Fruit fly (Drosophila melanogaster): ENCODE measurements around the gene CG14551.

CG14551 gene

DNA sequence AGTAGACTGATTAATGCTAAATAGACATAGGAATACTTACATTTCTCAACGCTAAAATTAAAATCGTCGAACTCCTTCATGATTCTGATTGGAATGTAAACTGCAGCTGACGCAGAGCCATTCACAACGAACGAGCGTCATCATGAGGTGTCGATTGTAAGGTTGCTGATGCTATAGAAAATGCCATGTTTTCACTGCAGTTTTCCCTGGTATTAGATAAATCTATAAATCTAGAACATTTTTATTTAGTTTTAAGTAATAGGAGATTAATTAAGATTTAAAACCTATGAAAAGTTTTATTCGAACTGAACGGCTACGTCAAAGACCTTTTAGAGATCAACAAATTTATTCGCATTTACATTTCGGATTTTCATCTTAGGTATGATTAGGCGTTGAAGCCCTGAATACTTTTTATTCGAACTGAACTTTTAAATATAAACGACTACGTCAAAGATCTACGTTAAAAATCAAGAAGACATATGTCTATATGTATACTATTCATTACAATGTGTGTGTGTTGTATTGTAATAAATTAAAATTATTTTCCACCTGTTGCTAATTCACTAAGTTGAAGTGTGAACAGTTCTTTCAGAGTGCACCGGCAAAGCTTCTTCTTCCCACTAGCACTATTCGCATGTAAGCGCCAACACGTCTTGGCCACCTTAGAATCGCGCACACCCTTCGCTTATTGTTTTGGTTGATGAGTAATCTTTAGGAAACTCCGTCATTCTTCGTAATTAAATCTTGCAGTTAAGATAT, 10.5 kb downstream of the CG14551 start, which contains the start of the genes Exo84 and Vps2 (continued):
- TF ChIP-seq CG31224 (GFP tag; IDR thresholded peaks at IDR 0.05) (peak; percentile 29; the same call in 1 of the 2 replicates), fd64A (GFP tag; optimal IDR thresholded peaks at IDR 0.05) (no peak), Mad (GFP tag; optimal IDR thresholded peaks at IDR 0.05) (peak; percentile 29), yki (optimal IDR thresholded peaks at IDR 0.05) (peak; percentile 91), CoRest (tag; optimal IDR thresholded peaks at IDR 0.05) (peak; percentile 81), CG31388 (GFP tag; optimal IDR thresholded peaks at IDR 0.05) (no peak), bcd (GFP tag; optimal IDR thresholded peaks at IDR 0.05) (peak; percentile 70), zen (tag; optimal IDR thresholded peaks at IDR 0.05) (peak; percentile 35), CG8281 (tag; optimal IDR thresholded peaks at IDR 0.05) (no peak), jigr1 (GFP tag; IDR thresholded peaks at IDR 0.05) (no peak), CG10366 (GFP tag; IDR thresholded peaks at IDR 0.05) (no peak), CG16813 (GFP tag; IDR thresholded peaks at IDR 0.05; ENCODE audit: partially characterized antibody) (no peak), Gug (GFP tag; IDR thresholded peaks at IDR 0.05) (peak; percentile 34; the same call in 1 of the 4 replicates), stwl (tag; optimal IDR thresholded peaks at IDR 0.05) (no peak), prd (optimal IDR thresholded peaks at IDR 0.05) (no peak), prd (GFP tag; IDR thresholded peaks at IDR 0.05) (peak; percentile 68; the same call in 1 of the 3 replicates), CG11093 (GFP tag; IDR thresholded peaks at IDR 0.05) (no peak), nmo (GFP tag; optimal IDR thresholded peaks at IDR 0.05) (peak; percentile 77), CG30431 (GFP tag; optimal IDR thresholded peaks at IDR 0.05) (peak; percentile 47), C15 (GFP tag; IDR thresholded peaks at IDR 0.05) (no peak), CG1602 (GFP tag; optimal IDR thresholded peaks at IDR 0.05) (peak; percentile 59), Dref (GFP tag; IDR thresholded peaks at IDR 0.05) (0 out of 2 replicates have a peak, but pooled peaks have one; percentile 6), Sry-δ (GFP tag; optimal IDR thresholded peaks at IDR 0.05) (peak; percentile 3), CG34422 (GFP tag; IDR thresholded peaks at IDR 0.05) (peak; percentile 66), esg (GFP tag; conservative IDR thresholded peaks at IDR 0.05) (peak; percentile 48), CG11695 (GFP tag; IDR thresholded peaks at IDR 0.05) (no peak), pum (GFP tag; optimal IDR thresholded peaks at IDR 0.05) (peak; percentile 22), wdn (GFP tag; IDR thresholded peaks at IDR 0.05) (peak; percentile 10; the same call in 1 of the 2 replicates), CG6854 (GFP tag; optimal IDR thresholded peaks at IDR 0.05) (no peak), trh (GFP tag; optimal IDR thresholded peaks at IDR 0.05) (no peak), salm (tag; optimal IDR thresholded peaks at IDR 0.05) (no peak), CG14667 (GFP tag; IDR thresholded peaks at IDR 0.05) (peak; percentile 50; the same call in 1 of the 2 replicates), pfk (GFP tag; optimal IDR thresholded peaks at IDR 0.05) (no peak), cato (GFP tag; optimal IDR thresholded peaks at IDR 0.05; ENCODE audit: borderline replicate concordance) (peak; percentile 45), onecut (GFP tag; IDR thresholded peaks at IDR 0.05) (no peak), Sin3A (optimal IDR thresholded peaks at IDR 0.05) (peak; percentile 35), CG4360 (GFP tag; IDR thresholded peaks at IDR 0.05) (no peak), CG18599 (GFP tag; optimal IDR thresholded peaks at IDR 0.05) (no peak), cwo (GFP tag; optimal IDR thresholded peaks at IDR 0.05) (no peak), CG2199 (GFP tag; IDR thresholded peaks at IDR 0.05) (no peak), CG4404 (GFP tag; IDR thresholded peaks at IDR 0.05) (no peak; the same call in none of the 2 replicates), CG12942 (GFP tag; optimal IDR thresholded peaks at IDR 0.05) (peak; percentile 29), CG3847 (GFP tag; IDR thresholded peaks at IDR 0.05) (peak; percentile 53; the same call in 1 of the 2 replicates), CG11398 (GFP tag; optimal IDR thresholded peaks at IDR 0.05) (no peak), Atf-2 (GFP tag; optimal IDR thresholded peaks at IDR 0.05) (peak; percentile 14), CG10959 (GFP tag; IDR thresholded peaks at IDR 0.05) (no peak), Optix (GFP tag; IDR thresholded peaks at IDR 0.05) (no peak), jumu (GFP tag; optimal IDR thresholded peaks at IDR 0.05) (peak; percentile 46), B-H1 (GFP tag; IDR thresholded peaks at IDR 0.05) (no peak; the same call in 2 of the 3 replicates), ab (GFP tag; optimal IDR thresholded peaks at IDR 0.05) (peak; percentile 6), usp (GFP tag; optimal IDR thresholded peaks at IDR 0.05) (no peak)

All from whole organism, embryonic.